Fruit fly (Drosophila melanogaster) whole organism, embryonic: ENCODE data around the gene beag.

Source experiments
- Abd-B ChIP-seq: fragments of 200-800 bp; sonication (Bioruptor generic); optimal IDR thresholded peaks from 2 replicates; lab custom pipeline; 2018; ENCODE audit warnings: missing biosample characterization, mild to moderate bottlenecking, missing genetic modification characterization, moderate library complexity
- B-H2 ChIP-seq: fragments of 200-800 bp; sonication (Bioruptor generic); optimal IDR thresholded peaks from 2 replicates; lab custom pipeline; 2018; ENCODE audit warnings: missing biosample characterization, mild to moderate bottlenecking, missing genetic modification characterization
- CG10209 ChIP-seq: fragments of 200-800 bp; sonication (Bioruptor generic); optimal IDR thresholded peaks from 3 replicates; lab custom pipeline; 2017; ENCODE audit warnings: missing biosample characterization, mild to moderate bottlenecking, missing genetic modification characterization, missing genetic modification reagents
- CG10267 ChIP-seq: fragments of 200-800 bp; sonication (Bioruptor generic); optimal IDR thresholded peaks from 2 replicates; lab custom pipeline; 2018; ENCODE audit warnings: missing biosample characterization, mild to moderate bottlenecking, missing genetic modification characterization, moderate library complexity
- CG10431 ChIP-seq: fragments of 200-800 bp; sonication (Bioruptor generic); optimal IDR thresholded peaks from 3 replicates; lab custom pipeline; 2018; ENCODE audit warnings: missing biosample characterization, mild to moderate bottlenecking, missing genetic modification characterization
- CG10959 ChIP-seq: fragments of 200-800 bp; sonication (Bioruptor generic); IDR thresholded peaks from 2 replicates; pipeline ENCODE4 v1.3.6; 2022; ENCODE audit warnings: missing biosample characterization, missing genetic modification characterization
- CG11398 ChIP-seq: fragments of 200-800 bp; sonication (Bioruptor generic); optimal IDR thresholded peaks from 2 replicates; lab custom pipeline; 2016; ENCODE audit warnings: missing biosample characterization, missing genetic modification characterization
- CG11723 ChIP-seq: fragments of 200-800 bp; sonication (Bioruptor generic); optimal IDR thresholded peaks from 2 replicates; lab custom pipeline; 2017; ENCODE audit warnings: missing biosample characterization, mild to moderate bottlenecking, missing genetic modification characterization
- CG12236 ChIP-seq: fragments of 200-800 bp; sonication (Bioruptor generic); optimal IDR thresholded peaks from 2 replicates; lab custom pipeline; 2016; ENCODE audit warnings: missing biosample characterization, missing genetic modification characterization
- CG1233 ChIP-seq: fragments of 200-800 bp; sonication (Bioruptor generic); optimal IDR thresholded peaks from 4 replicates; lab custom pipeline; 2018; ENCODE audit warnings: missing biosample characterization, mild to moderate bottlenecking, missing genetic modification characterization
- CG14441 ChIP-seq: fragments of 200-800 bp; sonication (Bioruptor generic); IDR thresholded peaks from 2 replicates; pipeline ENCODE4 v1.3.6; 2022; ENCODE audit warnings: missing biosample characterization, missing genetic modification characterization
- CG1529 ChIP-seq: fragments of 200-800 bp; sonication (Bioruptor generic); optimal IDR thresholded peaks from 3 replicates; lab custom pipeline; 2018; ENCODE audit warnings: missing biosample characterization, missing genetic modification characterization
- CG15479 ChIP-seq: fragments of 200-800 bp; sonication (Bioruptor generic); optimal IDR thresholded peaks from 3 replicates; lab custom pipeline; 2019; ENCODE audit warnings: missing biosample characterization, mild to moderate bottlenecking, missing genetic modification characterization, moderate library complexity
- CG17186 ChIP-seq: fragments of 200-800 bp; sonication (Bioruptor generic); optimal IDR thresholded peaks from 3 replicates; lab custom pipeline; 2017; ENCODE audit warnings: missing biosample characterization, missing genetic modification reagents, missing genetic modification characterization
- CG17385 ChIP-seq: fragments of 200-800 bp; sonication (Bioruptor generic); optimal IDR thresholded peaks from 3 replicates; lab custom pipeline; 2018; ENCODE audit warnings: missing biosample characterization, mild to moderate bottlenecking, missing genetic modification characterization
- CG2678 ChIP-seq: fragments of 200-800 bp; sonication (Bioruptor generic); optimal IDR thresholded peaks from 3 replicates; lab custom pipeline; 2019; ENCODE audit warnings: missing biosample characterization, mild to moderate bottlenecking, missing genetic modification characterization, moderate library complexity
- CG3065 ChIP-seq: fragments of 200-800 bp; sonication (Bioruptor generic); optimal IDR thresholded peaks from 2 replicates; lab custom pipeline; 2016; ENCODE audit warnings: missing biosample characterization, missing genetic modification characterization
- CG31441 ChIP-seq: fragments of 200-800 bp; sonication (Bioruptor generic); IDR thresholded peaks from 2 replicates; pipeline ENCODE4 v1.3.6; 2022; ENCODE audit warnings: missing biosample characterization, missing genetic modification characterization
- CG34376 ChIP-seq: fragments of 200-800 bp; sonication (Bioruptor generic); optimal IDR thresholded peaks from 2 replicates; lab custom pipeline; 2018; ENCODE audit warnings: missing biosample characterization, mild to moderate bottlenecking, missing genetic modification characterization
- CG5245 ChIP-seq: fragments of 200-800 bp; sonication (Bioruptor generic); optimal IDR thresholded peaks from 3 replicates; lab custom pipeline; 2016; ENCODE audit warnings: missing biosample characterization, missing genetic modification characterization
- CG6854 ChIP-seq: fragments of 200-800 bp; sonication (Bioruptor generic); optimal IDR thresholded peaks from 3 replicates; lab custom pipeline; 2017; ENCODE audit warnings: missing biosample characterization, mild to moderate bottlenecking, missing genetic modification characterization
- CG8281 ChIP-seq: fragments of 200-800 bp; sonication (Bioruptor generic); optimal IDR thresholded peaks from 2 replicates; lab custom pipeline; 2018; ENCODE audit warnings: missing biosample characterization, mild to moderate bottlenecking, missing genetic modification characterization, moderate library complexity
- CG9609 ChIP-seq: fragments of 200-800 bp; sonication (Bioruptor generic); optimal IDR thresholded peaks from 3 replicates; lab custom pipeline; 2016; ENCODE audit warnings: missing biosample characterization, missing genetic modification characterization
- CG9876 ChIP-seq: fragments of 200-800 bp; sonication (Bioruptor generic); optimal IDR thresholded peaks from 2 replicates; lab custom pipeline; 2016; ENCODE audit warnings: missing biosample characterization, missing genetic modification characterization
- CHES-1-like ChIP-seq: fragments of 200-800 bp; sonication (Bioruptor generic); optimal IDR thresholded peaks from 2 replicates; lab custom pipeline; 2016; ENCODE audit warnings: missing biosample characterization, missing genetic modification characterization
- CTCF ChIP-seq: fragments of 200-800 bp; sonication (Bioruptor generic); optimal IDR thresholded peaks from 2 replicates; lab custom pipeline; 2017; ENCODE audit warnings: missing biosample characterization, mild to moderate bottlenecking, missing genetic modification characterization, moderate library complexity
- ERR ChIP-seq: fragments of 200-800 bp; sonication (Bioruptor generic); optimal IDR thresholded peaks from 2 replicates; lab custom pipeline; 2016; ENCODE audit warnings: missing biosample characterization, missing genetic modification characterization
- Elba2 ChIP-seq: fragments of 200-800 bp; sonication (Bioruptor generic); optimal IDR thresholded peaks from 3 replicates; lab custom pipeline; 2016; ENCODE audit warnings: missing biosample characterization, missing genetic modification characterization
- Fer1 ChIP-seq: fragments of 200-800 bp; sonication (Bioruptor generic); optimal IDR thresholded peaks from 2 replicates; lab custom pipeline; 2017; ENCODE audit warnings: missing biosample characterization, mild to moderate bottlenecking, missing genetic modification characterization
- Gsc ChIP-seq: fragments of 200-800 bp; sonication (Bioruptor generic); IDR thresholded peaks from 2 replicates; pipeline ENCODE4 v1.3.6; 2022; ENCODE audit warnings: missing biosample characterization, missing genetic modification characterization
- Oaz ChIP-seq: fragments of 200-800 bp; sonication (Bioruptor generic); IDR thresholded peaks from 2 replicates; pipeline ENCODE4 v1.3.6; 2022; ENCODE audit warnings: missing biosample characterization, missing genetic modification characterization
- Stat92E ChIP-seq, 3 experiments: fragments of >200 bp in 2 of 3; fragments of 200-800 bp in 1 of 3; sonication (Bioruptor generic) in 1 of 3; optimal IDR thresholded peaks; 2 replicates each; lab custom pipeline; 2017 to 2019; ENCODE audit warnings: missing biosample characterization in 3 of 3, missing genetic modification characterization in 3 of 3, mild to moderate bottlenecking in 1 of 3, moderate library complexity in 1 of 3
- YL-1 ChIP-seq: fragments of 200-800 bp; sonication (Bioruptor generic); optimal IDR thresholded peaks from 3 replicates; lab custom pipeline; 2017; ENCODE audit warnings: missing biosample characterization, mild to moderate bottlenecking, missing genetic modification characterization
- az2 ChIP-seq: fragments of 200-800 bp; sonication (Bioruptor generic); optimal IDR thresholded peaks from 3 replicates; lab custom pipeline; 2016; ENCODE audit warnings: missing biosample characterization, missing genetic modification characterization
- cad ChIP-seq: fragments of >200 bp; optimal IDR thresholded peaks from 2 replicates; lab custom pipeline; 2017; ENCODE audit warnings: missing biosample characterization, missing genetic modification characterization
- cato ChIP-seq: fragments of 200-800 bp; sonication (Bioruptor generic); optimal IDR thresholded peaks from 2 replicates; lab custom pipeline; 2016; ENCODE audit warnings: missing biosample characterization, missing genetic modification characterization, borderline replicate concordance
- chm ChIP-seq: fragments of 200-800 bp; sonication (Bioruptor generic); IDR thresholded peaks from 2 replicates; pipeline ENCODE4 v1.3.6; 2022; ENCODE audit warnings: missing biosample characterization, missing genetic modification characterization
- crp ChIP-seq, 2 experiments: fragments of 200-800 bp; sonication (Bioruptor generic); optimal IDR thresholded peaks; 2 replicates in 1 of 2; 3 replicates in 1 of 2; lab custom pipeline; 2017; ENCODE audit warnings: missing biosample characterization in 2 of 2, missing genetic modification characterization in 2 of 2, mild to moderate bottlenecking in 1 of 2, moderate library complexity in 1 of 2
- danr ChIP-seq: fragments of 200-800 bp; sonication (Bioruptor generic); IDR thresholded peaks from 2 replicates; pipeline ENCODE4 v1.3.6; 2022; ENCODE audit warnings: missing biosample characterization, missing genetic modification characterization
- dm ChIP-seq: fragments of 200-800 bp; sonication (Bioruptor generic); optimal IDR thresholded peaks from 3 replicates; lab custom pipeline; 2016; ENCODE audit warnings: missing biosample characterization, missing genetic modification characterization
- dmrt11E ChIP-seq: fragments of 200-800 bp; sonication (Bioruptor generic); optimal IDR thresholded peaks from 3 replicates; lab custom pipeline; 2018; ENCODE audit warnings: missing biosample characterization, mild to moderate bottlenecking, missing genetic modification characterization, moderate library complexity
- dmrt99B ChIP-seq: fragments of 200-800 bp; sonication (Bioruptor generic); optimal IDR thresholded peaks from 2 replicates; lab custom pipeline; 2018; ENCODE audit warnings: missing biosample characterization, mild to moderate bottlenecking, missing genetic modification characterization, moderate library complexity
- gro ChIP-seq: fragments of 200-800 bp; sonication (Bioruptor generic); optimal IDR thresholded peaks from 2 replicates; lab custom pipeline; 2016; ENCODE audit warnings: missing biosample characterization, missing genetic modification characterization
- hbn ChIP-seq: fragments of 200-800 bp; sonication (Bioruptor generic); IDR thresholded peaks from 2 replicates; pipeline ENCODE4 v1.3.6; 2022; ENCODE audit warnings: missing biosample characterization, missing genetic modification characterization; ENCODE audit not compliant: partially characterized antibody
- kay ChIP-seq: fragments of 200-800 bp; sonication (Bioruptor generic); optimal IDR thresholded peaks from 2 replicates; lab custom pipeline; 2016; ENCODE audit warnings: missing biosample characterization, missing genetic modification characterization
- org-1 ChIP-seq: fragments of 200-800 bp; sonication (Bioruptor generic); optimal IDR thresholded peaks from 2 replicates; lab custom pipeline; 2017; ENCODE audit warnings: missing biosample characterization, missing genetic modification characterization
- phol ChIP-seq: fragments of 200-800 bp; sonication (Bioruptor generic); optimal IDR thresholded peaks from 3 replicates; lab custom pipeline; 2018; ENCODE audit warnings: missing biosample characterization, mild to moderate bottlenecking, missing genetic modification characterization, moderate library complexity
- sens-2 ChIP-seq: fragments of 200-800 bp; sonication (Bioruptor generic); IDR thresholded peaks from 2 replicates; pipeline ENCODE4 v1.3.6; 2022; ENCODE audit warnings: missing biosample characterization, missing genetic modification characterization
- tll ChIP-seq, 2 experiments: fragments of 200-800 bp in 1 of 2; fragments of >200 bp in 1 of 2; sonication (Bioruptor generic) in 1 of 2; optimal IDR thresholded peaks; 2 replicates each; lab custom pipeline; 2017 to 2019; ENCODE audit warnings: missing biosample characterization in 2 of 2, missing genetic modification characterization in 2 of 2, mild to moderate bottlenecking in 1 of 2, moderate library complexity in 1 of 2
- unc-4 ChIP-seq: fragments of 200-800 bp; sonication (Bioruptor generic); IDR thresholded peaks from 2 replicates; pipeline ENCODE4 v1.3.6; 2022; ENCODE audit warnings: missing biosample characterization, missing genetic modification characterization; ENCODE audit not compliant: partially characterized antibody
- zfh1 ChIP-seq: fragments of 200-800 bp; sonication (Bioruptor generic); IDR thresholded peaks from 3 replicates; pipeline ENCODE4 v1.3.6; 2022; ENCODE audit warnings: missing biosample characterization, missing genetic modification characterization

The beag gene

DNA sequence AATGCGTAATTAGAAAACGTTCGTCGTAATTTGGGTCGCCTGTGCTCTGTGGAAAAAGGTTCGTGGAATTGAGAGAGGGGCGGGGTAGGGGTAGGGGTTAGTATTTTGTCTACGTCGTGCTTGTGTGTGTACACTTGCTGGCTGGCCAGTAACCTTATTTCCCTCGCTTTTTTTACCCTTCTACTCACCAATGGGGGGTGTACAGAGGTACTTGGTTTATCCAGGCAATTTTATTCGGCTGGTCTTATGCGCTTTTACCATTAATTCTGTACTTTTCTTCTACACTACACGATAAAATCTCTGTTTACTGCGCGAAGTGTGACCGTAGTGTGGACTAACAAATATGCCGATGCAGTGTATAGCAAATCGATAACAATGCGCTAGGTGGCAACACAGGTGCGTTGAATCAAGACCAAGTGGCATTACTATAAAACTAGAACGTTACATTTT is 45.2 kb downstream of the beag start, which contains the start of gene tgo (continued):
- TF ChIP-seq CG11723 (GFP tag; lab: Kevin White, UChicago) (no peak), org-1 (GFP tag; lab: Kevin White, UChicago) (no peak), az2 (GFP tag; lab: Kevin White, UChicago) (no peak), dmrt11E (tag; lab: Kevin White, UChicago) (no peak), CG2678 (tag; lab: Kevin White, UChicago) (no peak), tll (GFP tag; optimal IDR thresholded peaks at IDR 0.05; lab: Kevin White, UChicago) (no peak), hbn (no peak), CTCF (peak; percentile 42), CG1529 (no peak), phol (tag; lab: Kevin White, UChicago) (peak; percentile 63), kay (GFP tag; lab: Kevin White, UChicago) (no peak), Abd-B (peak; percentile 21), danr (GFP tag; lab: Robert Waterston, UW) (no peak), dmrt99B (no peak), CG9876 (GFP tag; lab: Kevin White, UChicago) (no peak), CG10959 (GFP tag; lab: Robert Waterston, UW) (no peak), gro (no peak), YL-1 (peak; percentile 96), Fer1 (GFP tag; lab: Kevin White, UChicago) (peak; percentile 69), chm (no peak), cad (GFP tag; lab: Kevin White, UChicago) (no peak), sens-2 (no peak), crp (GFP tag; optimal IDR thresholded peaks at IDR 0.05; lab: Kevin White, UChicago) (no peak), CG17186 (GFP tag; lab: Kevin White, UChicago) (peak; percentile 78), CG1233 (no peak), CG10431 (GFP tag; lab: Kevin White, UChicago) (no peak), dm (GFP tag; lab: Kevin White, UChicago) (no peak), CG14441 (no peak), CG15479 (no peak), CG10267 (peak; percentile 61), cato (GFP tag; lab: Kevin White, UChicago) (no peak), CG31441 (no peak), CG9609 (GFP tag; lab: Kevin White, UChicago) (no peak), CG6854 (GFP tag; lab: Kevin White, UChicago) (no peak), CG3065 (GFP tag; lab: Kevin White, UChicago) (no peak), ERR (GFP tag; lab: Kevin White, UChicago) (no peak), CG8281 (tag; lab: Kevin White, UChicago) (no peak), B-H2 (GFP tag; lab: Kevin White, UChicago) (no peak), Elba2 (GFP tag; lab: Kevin White, UChicago) (no peak), Stat92E (GFP tag; optimal IDR thresholded peaks at IDR 0.05; lab: Kevin White, UChicago) (peak in 1 of 3 experiments; percentile 42), CG34376 (GFP tag; lab: Kevin White, UChicago) (peak; percentile 62), Gsc (GFP tag; lab: Robert Waterston, UW) (no peak), CG11398 (GFP tag; lab: Kevin White, UChicago) (no peak), CHES-1-like (GFP tag; lab: Kevin White, UChicago) (peak; percentile 64), CG10209 (GFP tag; lab: Kevin White, UChicago) (no peak), unc-4 (GFP tag; lab: Robert Waterston, UW) (peak; percentile 59; the same call in 1 of the 2 replicates), zfh1 (0 out of 3 replicates have a peak, but pooled peaks have one; percentile 22), Oaz (GFP tag; lab: Robert Waterston, UW) (no peak), CG5245 (GFP tag; lab: Kevin White, UChicago) (no peak), CG17385 (GFP tag; lab: Kevin White, UChicago) (no peak), CG12236 (GFP tag; lab: Kevin White, UChicago) (no peak)
